Worm (Caenorhabditis elegans) whole organism, L4 larva: Measurements from ENCODE around the gene sph-1.
A peak's percentile ranks its signal among the peaks of the same experiment; 100 is the strongest.

ENCODE experiments used
- D1046.2 ChIP-seq: fragments of 200-800 bp; sonication (Bioruptor generic); IDR thresholded peaks from 2 replicates; pipeline ENCODE4 v1.3.6; 2022; ENCODE audit warnings: missing genetic modification characterization, missing compliant biosample characterization
- Y105C5A.15 ChIP-seq: fragments of 200-800 bp; sonication (Bioruptor generic); IDR thresholded peaks from 2 replicates; pipeline ENCODE4 v1.3.6; 2022; ENCODE audit warnings: missing genetic modification characterization, missing compliant biosample characterization
- Y75B8A.6 ChIP-seq: fragments of 200-800 bp; sonication (Bioruptor generic); IDR thresholded peaks from 2 replicates; pipeline ENCODE4 v1.3.6; 2022; ENCODE audit warnings: missing genetic modification reagents, missing genetic modification characterization, missing compliant biosample characterization
- aha-1 ChIP-seq: fragments of 150-350 bp; peaks from one replicate; lab custom pipeline; 2014; ENCODE audit warnings: missing biosample characterization, missing genetic modification characterization
- aly-2 ChIP-seq: sonication (generic microtip); optimal IDR thresholded peaks from 2 replicates; lab custom pipeline; 2018; ENCODE audit warnings: missing biosample characterization, missing genetic modification characterization
- ceh-32 ChIP-seq: sonication (generic microtip); optimal IDR thresholded peaks from 2 replicates; lab custom pipeline; 2016; ENCODE audit warnings: mild to moderate bottlenecking, missing genetic modification characterization, missing compliant biosample characterization; ENCODE audit not compliant: poor library complexity
- cey-2 ChIP-seq: sonication (generic microtip); optimal IDR thresholded peaks from 3 replicates; lab custom pipeline; 2017; ENCODE audit warnings: missing genetic modification characterization, mild to moderate bottlenecking, missing compliant biosample characterization, antibody characterized with exemption, borderline replicate concordance; ENCODE audit not compliant: insufficient read depth
- daf-12 ChIP-seq: fragments of 150-350 bp; optimal IDR thresholded peaks from 2 replicates; lab custom pipeline; 2014; ENCODE audit warnings: missing biosample characterization, missing genetic modification reagents, missing genetic modification characterization
- dmd-6 ChIP-seq: fragments of 200-800 bp; sonication (Bioruptor generic); IDR thresholded peaks from 2 replicates; pipeline ENCODE4 v1.3.6; 2022; ENCODE audit warnings: missing genetic modification reagents, missing genetic modification characterization, missing compliant biosample characterization
- dve-1 ChIP-seq: sonication (generic microtip); optimal IDR thresholded peaks from 2 replicates; lab custom pipeline; 2017; ENCODE audit warnings: antibody characterized with exemption, mild to moderate bottlenecking, missing genetic modification characterization, missing compliant biosample characterization; ENCODE audit not compliant: insufficient read depth
- fos-1 ChIP-seq: fragments of 150-350 bp; optimal IDR thresholded peaks from 2 replicates; lab custom pipeline; 2014; ENCODE audit warnings: missing biosample characterization, missing genetic modification characterization
- hlh-11 ChIP-seq: fragments of 200-800 bp; sonication (Bioruptor generic); optimal IDR thresholded peaks from 2 replicates; lab custom pipeline; 2018; ENCODE audit warnings: mild to moderate bottlenecking, missing genetic modification characterization, missing compliant biosample characterization
- hmg-1.1 ChIP-seq: fragments of 200-800 bp; sonication (Bioruptor generic); IDR thresholded peaks from 2 replicates; pipeline ENCODE4 v1.3.6; 2022; ENCODE audit warnings: missing genetic modification reagents, missing genetic modification characterization, missing compliant biosample characterization
- jun-1 ChIP-seq: fragments of 150-350 bp; optimal IDR thresholded peaks from 2 replicates; lab custom pipeline; 2014; ENCODE audit warnings: missing biosample characterization, missing genetic modification reagents, missing genetic modification characterization
- lin-39 ChIP-seq: fragments of 150-350 bp; optimal IDR thresholded peaks from 2 replicates; lab custom pipeline; 2014; ENCODE audit warnings: missing biosample characterization, missing genetic modification reagents, missing genetic modification characterization
- mdl-1 ChIP-seq, 2 experiments: fragments of 150-350 bp in 1 of 2; sonication (generic microtip) in 1 of 2; optimal IDR thresholded peaks; 2 replicates each; lab custom pipeline; 2014 to 2017; ENCODE audit warnings: missing biosample characterization in 2 of 2, missing genetic modification characterization in 2 of 2
- mes-2 ChIP-seq: sonication (generic microtip); optimal IDR thresholded peaks from 2 replicates; lab custom pipeline; 2016; ENCODE audit warnings: missing genotype, mild to moderate bottlenecking, missing genetic modification characterization, missing compliant biosample characterization; ENCODE audit not compliant: poor library complexity, severe bottlenecking
- mxl-2 ChIP-seq: fragments of 200-800 bp; sonication (Bioruptor generic); conservative IDR thresholded peaks from 2 replicates; pipeline ENCODE4 v1.3.6; 2022; ENCODE audit warnings: missing genetic modification reagents, missing genetic modification characterization, missing compliant biosample characterization
- mxl-3 ChIP-seq: fragments of 200-800 bp; sonication (Bioruptor generic); optimal IDR thresholded peaks from 2 replicates; lab custom pipeline; 2018; ENCODE audit warnings: mild to moderate bottlenecking, missing genetic modification characterization, missing compliant biosample characterization
- nhr-25 ChIP-seq: sonication (generic microtip); optimal IDR thresholded peaks from 2 replicates; lab custom pipeline; 2017; ENCODE audit warnings: missing genetic modification characterization, mild to moderate bottlenecking, missing compliant biosample characterization, antibody characterized with exemption, moderate library complexity, borderline replicate concordance; ENCODE audit not compliant: insufficient read depth
- nhr-28 ChIP-seq: fragments of 150-350 bp; optimal IDR thresholded peaks from 2 replicates; lab custom pipeline; 2014; ENCODE audit warnings: missing biosample characterization, missing genetic modification characterization
- nhr-48 ChIP-seq: sonication (generic microtip); optimal IDR thresholded peaks from 2 replicates; lab custom pipeline; 2016; ENCODE audit warnings: mild to moderate bottlenecking, missing genetic modification characterization, missing compliant biosample characterization
- nhr-6 ChIP-seq: fragments of 150-350 bp; optimal IDR thresholded peaks from 2 replicates; lab custom pipeline; 2014; ENCODE audit warnings: missing biosample characterization, missing genetic modification characterization
- nhr-77 ChIP-seq: fragments of 150-350 bp; optimal IDR thresholded peaks from 2 replicates; lab custom pipeline; 2014; ENCODE audit warnings: missing biosample characterization, missing genetic modification characterization
- snpc-1.2 ChIP-seq: fragments of 200-800 bp; sonication (Bioruptor generic); IDR thresholded peaks from 2 replicates; pipeline ENCODE4 v1.3.6; 2022; ENCODE audit warnings: missing genetic modification reagents, missing genetic modification characterization, missing compliant biosample characterization
- snpc-4 ChIP-seq: fragments of 150-350 bp; optimal IDR thresholded peaks from 2 replicates; lab custom pipeline; 2014; ENCODE audit warnings: missing biosample characterization, missing genetic modification characterization
- tag-97 ChIP-seq: fragments of 200-800 bp; sonication (Bioruptor generic); IDR thresholded peaks from 2 replicates; pipeline ENCODE4 v1.3.6; 2022; ENCODE audit warnings: missing genetic modification characterization, missing compliant biosample characterization
- tra-1 ChIP-seq: fragments of 200-800 bp; sonication (Bioruptor generic); IDR thresholded peaks from 2 replicates; pipeline ENCODE4 v1.3.6; 2022; ENCODE audit warnings: missing genetic modification reagents, missing genetic modification characterization, missing compliant biosample characterization
- unc-130 ChIP-seq: sonication (generic microtip); optimal IDR thresholded peaks from 2 replicates; lab custom pipeline; 2016; ENCODE audit warnings: missing genetic modification reagents, missing genetic modification characterization, missing compliant biosample characterization
- unc-62 ChIP-seq, 3 experiments: fragments of 150-350 bp in 1 of 3; sonication (generic microtip); optimal IDR thresholded peaks in 2 of 3; peaks in 1 of 3; 1 replicate in 1 of 3; 2 replicates in 2 of 3; lab custom pipeline; 2014 to 2017; ENCODE audit warnings: missing biosample characterization in 3 of 3, missing genetic modification characterization in 3 of 3, missing genetic modification reagents in 3 of 3, missing genotype in 1 of 3
- zag-1 ChIP-seq: fragments of 150-350 bp; optimal IDR thresholded peaks from 2 replicates; lab custom pipeline; 2014; ENCODE audit warnings: missing biosample characterization, missing genetic modification characterization
- zfp-3 ChIP-seq: fragments of 200-800 bp; sonication (Bioruptor generic); conservative IDR thresholded peaks from 2 replicates; pipeline ENCODE4 v1.3.6; 2022; ENCODE audit warnings: missing genetic modification reagents, missing genetic modification characterization, missing compliant biosample characterization
- zip-2 ChIP-seq: fragments of 150-350 bp; optimal IDR thresholded peaks from 2 replicates; lab custom pipeline; 2014; ENCODE audit warnings: missing biosample characterization, missing genetic modification characterization

sph-1 gene

DNA sequence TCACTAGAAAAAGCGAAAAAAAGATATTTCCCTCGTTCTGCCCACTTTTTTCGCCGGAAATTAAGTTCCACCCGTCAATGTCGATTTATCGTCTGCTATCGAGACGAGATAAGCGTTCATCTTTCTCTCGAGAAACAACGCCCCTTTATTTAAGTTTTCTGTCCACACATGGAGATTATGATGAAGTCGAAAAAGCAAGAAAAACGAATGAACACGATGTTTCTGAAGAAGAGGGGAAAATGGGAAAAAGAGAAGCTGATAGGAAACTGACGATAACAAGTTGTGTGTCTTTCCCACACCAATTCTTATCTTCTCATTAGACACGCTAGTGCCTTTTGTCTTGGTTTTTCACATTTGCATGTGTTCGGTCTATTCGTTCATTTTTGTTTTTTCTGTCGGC lies 41.4 kb upstream of the sph-1 start (continued):
- TF ChIP-seq zip-2 (no peak), aha-1 (tag; lab: Kevin White, UChicago) (no peak), dmd-6 (GFP tag; lab: Robert Waterston, UW) (peak; percentile 63), snpc-4 (tag; lab: Kevin White, UChicago) (no peak), dve-1 (tag; lab: Kevin White, UChicago) (peak; percentile 52), snpc-1.2 (no peak), D1046.2 (GFP tag; lab: Robert Waterston, UW) (no peak), nhr-25 (no peak), Y75B8A.6 (GFP tag; lab: Robert Waterston, UW) (0 out of 2 replicates have a peak, but pooled peaks have one; percentile 33), ceh-32 (tag; lab: Kevin White, UChicago) (no peak)
- TF ChIP-seq, all 104 proteins: peak for 13

DNA sequence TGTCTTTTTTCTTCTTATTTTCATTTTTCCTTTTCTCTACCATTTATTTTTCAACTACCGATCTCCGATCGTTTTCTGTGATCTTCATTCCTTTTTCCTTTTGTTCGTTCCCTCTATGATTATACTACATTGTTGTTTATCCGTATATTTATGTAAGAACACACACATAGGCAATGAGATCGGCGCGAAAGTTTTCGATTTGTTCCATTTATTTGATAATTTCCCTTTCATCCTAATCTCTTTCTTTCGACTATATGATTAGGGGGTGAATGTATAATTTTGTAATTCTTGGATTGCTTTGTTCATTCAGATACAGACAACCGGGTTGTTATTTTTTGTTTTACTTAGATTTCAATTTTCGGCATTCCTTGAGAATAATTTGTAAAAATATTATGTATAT lies 40.3 kb upstream of the sph-1 start:
- peak in 1 of 2 experiments; percentile 13 for TF ChIP-seq unc-62 (GFP tag; optimal IDR thresholded peaks at IDR 0.05 in 1 of 2; lab: Kevin White, UChicago)
- no peak for TF ChIP-seq unc-62 (tag; optimal IDR thresholded peaks at IDR 0.05; lab: Kevin White, UChicago)
- TF ChIP-seq cey-2 (tag; lab: Kevin White, UChicago), result no peak

DNA sequence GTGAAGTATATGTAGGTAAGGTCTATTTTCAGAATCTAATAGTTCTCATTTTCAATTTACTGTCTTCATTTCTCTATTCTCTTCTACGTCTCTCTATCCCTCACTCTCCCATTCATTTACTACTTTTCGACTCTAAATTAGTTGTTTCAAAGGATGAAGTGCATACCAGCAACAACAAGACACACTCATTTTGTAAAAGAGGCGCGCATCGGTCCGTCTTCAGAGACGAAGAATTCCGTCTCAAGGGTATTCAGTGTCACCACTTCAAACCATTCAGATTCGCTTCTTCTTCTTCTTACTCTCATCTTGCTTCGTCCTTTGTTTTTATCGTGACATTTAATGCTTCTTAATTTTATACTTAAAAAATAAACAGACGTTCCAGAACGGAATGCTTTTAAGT lies 38.0 kb upstream of the sph-1 start:
- TF ChIP-seq aly-2 (no peak), Y105C5A.15 (GFP tag; lab: Robert Waterston, UW) (no peak), daf-12 (tag; lab: Kevin White, UChicago) (no peak), zag-1 (tag; lab: Kevin White, UChicago) (no peak), mxl-2 (GFP tag; lab: Robert Waterston, UW) (no peak), mes-2 (tag; lab: Kevin White, UChicago) (no peak), fos-1 (tag; lab: Kevin White, UChicago) (no peak), nhr-25 (no peak), nhr-48 (no peak), Y75B8A.6 (GFP tag; lab: Robert Waterston, UW) (no peak), lin-39 (tag; lab: Kevin White, UChicago) (no peak), zip-2 (no peak), zfp-3 (GFP tag; lab: Robert Waterston, UW) (no peak), tag-97 (no peak), mdl-1 (tag; optimal IDR thresholded peaks at IDR 0.05; lab: Kevin White, UChicago) (no peak)

DNA sequence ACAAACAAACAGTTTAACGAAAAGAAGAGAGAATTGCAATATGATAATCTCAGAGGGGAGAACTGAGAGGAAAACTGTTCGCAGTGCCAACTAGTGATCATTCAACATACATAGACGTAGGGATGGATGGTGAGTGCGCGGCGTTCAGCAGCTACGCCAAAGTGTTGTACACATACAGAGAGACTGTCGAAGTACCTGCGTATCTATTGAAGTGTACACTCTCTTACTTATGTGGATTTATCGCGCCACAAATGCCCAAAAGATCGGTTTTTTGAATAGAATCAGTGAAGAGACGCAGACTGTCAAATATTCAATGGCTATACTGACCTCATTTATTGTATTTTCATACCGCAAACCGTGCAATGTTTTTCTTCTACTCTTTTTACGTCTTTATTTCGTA lies 36.9 kb upstream of the sph-1 start:
- peak in 1 of 2 experiments; percentile 48 for TF ChIP-seq mdl-1 (tag; optimal IDR thresholded peaks at IDR 0.05; lab: Kevin White, UChicago)
- TF ChIP-seq nhr-25, result peak; percentile 5
- TF ChIP-seq dve-1 (tag; lab: Kevin White, UChicago), result peak; percentile 32
- no peak for TF ChIP-seq D1046.2 (GFP tag; lab: Robert Waterston, UW)
- 0 out of 2 replicates have a peak, but pooled peaks have one; percentile 7 for TF ChIP-seq hmg-1.1 (GFP tag; lab: Robert Waterston, UW)
- TF ChIP-seq nhr-28 (tag; lab: Kevin White, UChicago), result peak; percentile 77
- TF ChIP-seq hlh-11 (tag; lab: Kevin White, UChicago), result peak; percentile 38
- peak; percentile 3 for TF ChIP-seq nhr-6 (tag; lab: Kevin White, UChicago)
- no peak for TF ChIP-seq jun-1
- TF ChIP-seq snpc-4 (tag; lab: Kevin White, UChicago), result no peak
- TF ChIP-seq tra-1 (GFP tag; lab: Robert Waterston, UW), result no peak
- no peak for TF ChIP-seq nhr-77
- no peak for TF ChIP-seq unc-130

DNA sequence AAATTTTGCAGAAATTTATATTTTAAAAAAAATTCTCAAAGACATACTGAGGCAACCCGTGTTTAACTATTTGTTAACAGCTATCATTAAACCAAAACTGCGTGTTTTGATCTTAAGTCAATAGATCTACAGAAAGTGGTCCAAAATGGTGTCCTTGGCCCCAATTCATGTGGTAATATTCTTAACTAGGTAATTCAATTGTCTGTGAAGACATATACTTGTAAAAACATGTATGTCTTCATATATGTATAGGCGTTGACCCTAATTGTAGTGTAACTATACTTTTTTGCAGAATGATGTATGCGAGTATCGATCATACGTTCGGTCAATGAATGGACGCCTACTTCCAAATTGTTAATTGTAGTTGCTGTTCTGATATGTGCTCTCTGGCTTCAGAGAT lies 36.3 kb upstream of the sph-1 start, which contains the start of gene C07G1.15:
TSS of gene C07G1.15 (plus strand) at position 301 of the 400 bp plus-strand sequence.
- no peak for TF ChIP-seq mxl-3 (GFP tag; lab: Kevin White, UChicago)
- TF ChIP-seq, all 104 proteins: peak for 0
